Fruit fly (Drosophila melanogaster): ENCODE data around the gene bur.

bur gene

DNA sequence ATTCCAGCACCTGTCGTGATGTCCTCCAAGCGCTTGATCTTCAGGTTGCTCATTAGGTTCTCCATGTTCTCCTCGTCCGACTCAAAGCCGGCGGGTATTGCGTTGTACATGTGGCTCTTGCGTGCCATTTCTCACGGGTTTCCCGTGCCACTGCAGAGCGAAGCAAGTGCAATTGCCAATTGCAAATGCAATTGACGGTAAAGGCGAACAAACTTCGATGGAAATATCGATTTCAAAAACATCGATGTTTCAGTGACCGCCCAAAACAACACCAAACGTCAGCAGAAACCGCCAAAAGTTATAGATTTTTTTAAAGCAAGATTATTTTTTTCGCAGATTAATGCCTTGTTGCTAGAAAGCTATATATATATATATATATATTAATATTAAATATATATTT, 16.6 kb downstream of the bur start, which contains the start of gene Nbr (continued):
- peak; percentile 11; the same call in 1 of the 2 replicates for TF ChIP-seq sob (GFP tag; IDR thresholded peaks at IDR 0.05)
- TF ChIP-seq CG10462 (GFP tag; optimal IDR thresholded peaks at IDR 0.05) = no peak
- no peak for TF ChIP-seq PHDP (tag; optimal IDR thresholded peaks at IDR 0.05)
- TF ChIP-seq CG11456 (GFP tag; IDR thresholded peaks at IDR 0.05) = peak; percentile 16; the same call in 1 of the 3 replicates
- TF ChIP-seq ato (GFP tag; IDR thresholded peaks at IDR 0.05; ENCODE audit: partially characterized antibody) = peak; percentile 33; the same call in 1 of the 2 replicates
- TF ChIP-seq lab (GFP tag; optimal IDR thresholded peaks at IDR 0.05) = no peak
- peak; percentile 61 for TF ChIP-seq CG13287 (GFP tag; IDR thresholded peaks at IDR 0.05; ENCODE audit: partially characterized antibody)
- TF ChIP-seq MBD-R2 (GFP tag; IDR thresholded peaks at IDR 0.05) = peak; percentile 71
- TF ChIP-seq Scr (GFP tag; IDR thresholded peaks at IDR 0.05; ENCODE audit: partially characterized antibody) = peak; percentile 56
- TF ChIP-seq ranshi (GFP tag; IDR thresholded peaks at IDR 0.05) = no peak
- TF ChIP-seq NFAT (GFP tag; IDR thresholded peaks at IDR 0.05) = peak; percentile 44; the same call in 1 of the 2 replicates
- TF ChIP-seq BEAF-32 (GFP tag; optimal IDR thresholded peaks at IDR 0.05) = peak; percentile 54
- TF ChIP-seq zfh2 (GFP tag; optimal IDR thresholded peaks at IDR 0.05) = no peak
- TF ChIP-seq Hr3 (GFP tag; optimal IDR thresholded peaks at IDR 0.05) = no peak
- no peak for TF ChIP-seq trem (tag; optimal IDR thresholded peaks at IDR 0.05)
- TF ChIP-seq Dref (GFP tag; IDR thresholded peaks at IDR 0.05) = peak; percentile 72
- no peak for TF ChIP-seq C15 (GFP tag; IDR thresholded peaks at IDR 0.05)
- peak in 1 of 2 experiments; percentile 15 for TF ChIP-seq insv (GFP tag; optimal IDR thresholded peaks at IDR 0.05)
- TF ChIP-seq CG11695 (GFP tag; IDR thresholded peaks at IDR 0.05) = no peak
- TF ChIP-seq Opbp (GFP tag; IDR thresholded peaks at IDR 0.05; ENCODE audit: partially characterized antibody) = peak; percentile 31; the same call in 1 of the 3 replicates
- TF ChIP-seq Ets65A (GFP tag) = peak; percentile 71
- TF ChIP-seq CG8290 (GFP tag; optimal IDR thresholded peaks at IDR 0.05) = no peak
- TF ChIP-seq CG8290 (tag; optimal IDR thresholded peaks at IDR 0.05) = peak in 1 of 2 experiments; percentile 29
- TF ChIP-seq CG18011 (GFP tag; optimal IDR thresholded peaks at IDR 0.05) = no peak
- no peak for TF ChIP-seq MTF-1 (GFP tag; optimal IDR thresholded peaks at IDR 0.05; ENCODE audit: borderline replicate concordance)
- TF ChIP-seq unc-4 (GFP tag; IDR thresholded peaks at IDR 0.05; ENCODE audit: partially characterized antibody) = peak; percentile 60
- TF ChIP-seq Awh (GFP tag; IDR thresholded peaks at IDR 0.05) = no peak
- 0 out of 3 replicates have a peak, but pooled peaks have one; percentile 33 for TF ChIP-seq Doc3 (GFP tag; IDR thresholded peaks at IDR 0.05; ENCODE audit: partially characterized antibody)
- TF ChIP-seq CG12391 (tag; optimal IDR thresholded peaks at IDR 0.05) = no peak
- no peak for TF ChIP-seq ewg (GFP tag; optimal IDR thresholded peaks at IDR 0.05)
- TF ChIP-seq CG16813 (GFP tag; IDR thresholded peaks at IDR 0.05; ENCODE audit: partially characterized antibody) = peak; percentile 54; the same call in 2 of the 3 replicates
- TF ChIP-seq Med (GFP tag) = peak; percentile 72
- peak; percentile 52 for TF ChIP-seq Bgb (GFP tag; IDR thresholded peaks at IDR 0.05; ENCODE audit: partially characterized antibody)
- peak; percentile 67 for TF ChIP-seq bbx (GFP tag; IDR thresholded peaks at IDR 0.05; ENCODE audit: partially characterized antibody)
- TF ChIP-seq otp (GFP tag; IDR thresholded peaks at IDR 0.05) = 0 out of 3 replicates have a peak, but pooled peaks have one; percentile 16

DNA sequence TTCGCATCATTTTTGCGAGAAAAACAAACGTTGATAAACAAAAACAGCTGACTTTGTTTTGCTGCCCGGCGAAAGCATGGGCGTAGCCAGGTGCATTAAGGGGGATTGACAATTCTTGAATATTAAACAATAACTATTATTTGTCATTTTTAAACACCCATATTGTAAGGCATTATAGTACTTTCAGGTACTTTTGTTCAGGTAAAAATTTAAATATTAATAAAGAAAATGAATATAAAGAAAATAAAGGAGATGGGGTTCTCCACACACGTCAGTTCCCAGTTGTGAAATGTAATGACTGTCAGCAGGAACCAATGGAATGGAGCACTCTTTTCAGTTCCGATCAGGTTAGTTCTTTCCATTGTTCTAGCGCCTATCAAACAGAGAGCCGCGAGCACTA, 20.9 kb downstream of the bur start, which contains the start of the genes Coq3 and Pld3:
TSS of gene Coq3 (minus strand) at position 58 of the 400 bp plus-strand sequence.
TSS of gene Pld3 (plus strand) at position 294 of the 400 bp plus-strand sequence.
- TF ChIP-seq Vsx1 (GFP tag; optimal IDR thresholded peaks at IDR 0.05) (no peak), CG18262 (tag; optimal IDR thresholded peaks at IDR 0.05) (peak; percentile 82), bab2 (GFP tag; optimal IDR thresholded peaks at IDR 0.05) (peak; percentile 62), CG1832 (GFP tag; optimal IDR thresholded peaks at IDR 0.05) (no peak), CG4854 (GFP tag; optimal IDR thresholded peaks at IDR 0.05) (peak; percentile 61), usp (GFP tag; optimal IDR thresholded peaks at IDR 0.05) (no peak), Hey (tag; optimal IDR thresholded peaks at IDR 0.05) (no peak), CG31388 (GFP tag; optimal IDR thresholded peaks at IDR 0.05) (peak; percentile 47), Lhr (GFP tag; optimal IDR thresholded peaks at IDR 0.05) (peak; percentile 36), ara (GFP tag; IDR thresholded peaks at IDR 0.05) (peak; percentile 79), CG33213 (GFP tag; optimal IDR thresholded peaks at IDR 0.05) (peak; percentile 57), CG17568 (GFP tag; optimal IDR thresholded peaks at IDR 0.05) (no peak), Camta (GFP tag; optimal IDR thresholded peaks at IDR 0.05) (peak; percentile 59), Ets65A (GFP tag) (peak; percentile 95), E2f2 (GFP tag; IDR thresholded peaks at IDR 0.05) (peak; percentile 71), CG11695 (GFP tag; IDR thresholded peaks at IDR 0.05) (peak; percentile 85), trem (tag; optimal IDR thresholded peaks at IDR 0.05) (peak; percentile 70), CG15011 (GFP tag; optimal IDR thresholded peaks at IDR 0.05) (no peak), dmrt99B (tag; optimal IDR thresholded peaks at IDR 0.05) (peak; percentile 86)

Data from whole organism, embryonic.